Worm (Caenorhabditis elegans) whole organism, L1 larva: Measurements from ENCODE around the gene ubq-2.

Experiments used
- aha-1 ChIP-seq: fragments of 150-350 bp; optimal IDR thresholded peaks from 2 replicates; lab custom pipeline; 2014; ENCODE audit warnings: missing biosample characterization, missing genetic modification characterization
- blmp-1 ChIP-seq: fragments of 150-350 bp; optimal IDR thresholded peaks from 2 replicates; lab custom pipeline; 2014; ENCODE audit warnings: missing biosample characterization, missing genetic modification characterization
- fos-1 ChIP-seq: fragments of 150-350 bp; optimal IDR thresholded peaks from 2 replicates; lab custom pipeline; 2014; ENCODE audit warnings: missing biosample characterization, missing genetic modification characterization
- lin-39 ChIP-seq: fragments of 150-350 bp; optimal IDR thresholded peaks from 2 replicates; lab custom pipeline; 2014; ENCODE audit warnings: missing biosample characterization, missing genetic modification reagents, missing genetic modification characterization
- nhr-76 ChIP-seq: sonication (generic microtip); optimal IDR thresholded peaks from 2 replicates; lab custom pipeline; 2017; ENCODE audit warnings: missing biosample characterization, missing genetic modification characterization
- pag-3 ChIP-seq: sonication (generic microtip); optimal IDR thresholded peaks from 2 replicates; lab custom pipeline; 2017; ENCODE audit warnings: missing genetic modification characterization, mild to moderate bottlenecking, missing compliant biosample characterization, antibody characterized with exemption, borderline replicate concordance; ENCODE audit not compliant: insufficient read depth
- snpc-4 ChIP-seq: fragments of 150-350 bp; optimal IDR thresholded peaks from 2 replicates; lab custom pipeline; 2014; ENCODE audit warnings: missing biosample characterization, missing genetic modification characterization
- tbx-2 ChIP-seq: sonication (generic microtip); optimal IDR thresholded peaks from 2 replicates; lab custom pipeline; 2016; ENCODE audit warnings: missing genetic modification characterization, missing compliant biosample characterization
- unc-62 ChIP-seq: fragments of 150-350 bp; optimal IDR thresholded peaks from 2 replicates; lab custom pipeline; 2014; ENCODE audit warnings: missing biosample characterization, missing genetic modification reagents, missing genetic modification characterization
- unc-86 ChIP-seq: sonication (generic microtip); optimal IDR thresholded peaks from 2 replicates; lab custom pipeline; 2016; ENCODE audit warnings: missing genetic modification characterization, missing compliant biosample characterization
- zip-4 ChIP-seq: fragments of 200-800 bp; sonication (Bioruptor generic); optimal IDR thresholded peaks from 2 replicates; lab custom pipeline; 2018; ENCODE audit warnings: mild to moderate bottlenecking, missing genetic modification characterization, moderate library complexity, missing compliant biosample characterization

DNA sequence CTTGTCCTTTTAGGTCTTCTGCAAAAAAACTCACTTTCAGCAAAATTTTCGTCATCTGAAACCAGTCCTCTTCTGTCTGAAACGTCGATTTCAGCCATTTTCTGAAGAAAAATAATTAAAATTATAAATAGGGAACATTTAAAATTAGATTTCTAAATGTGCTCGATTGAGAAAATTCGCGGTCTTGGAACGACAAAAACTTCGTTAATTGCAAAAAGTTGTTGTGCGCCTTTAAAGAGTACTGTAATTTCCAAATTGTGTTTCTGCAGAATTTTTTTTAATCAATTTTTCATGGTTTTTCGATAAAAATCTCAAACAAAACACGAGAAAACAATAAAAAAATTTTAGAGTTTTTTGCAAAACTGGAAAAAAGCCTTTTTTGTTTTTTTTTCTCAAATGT lies 11.4 kb downstream of the ubq-2 start, which contains the start of gene ttm-1:
- no peak for TF ChIP-seq aha-1 (tag; lab: Kevin White, UChicago)
- no peak for TF ChIP-seq unc-62 (GFP tag; lab: Kevin White, UChicago)
- TF ChIP-seq pag-3 (tag; lab: Kevin White, UChicago), result no peak
- TF ChIP-seq unc-86 (tag; lab: Kevin White, UChicago), result no peak
- no peak for TF ChIP-seq nhr-76 (tag; lab: Kevin White, UChicago)
- TF ChIP-seq tbx-2 (tag; lab: Kevin White, UChicago), result no peak
- TF ChIP-seq blmp-1 (tag; lab: Kevin White, UChicago), result no peak
- no peak for TF ChIP-seq zip-4
- no peak for TF ChIP-seq lin-39 (tag; lab: Kevin White, UChicago)
- no peak for TF ChIP-seq snpc-4
- no peak for TF ChIP-seq fos-1 (tag; lab: Kevin White, UChicago)
